Worm (Caenorhabditis elegans): Measurements from ENCODE around the gene K05F1.8.

Gene K05F1.8

DNA sequence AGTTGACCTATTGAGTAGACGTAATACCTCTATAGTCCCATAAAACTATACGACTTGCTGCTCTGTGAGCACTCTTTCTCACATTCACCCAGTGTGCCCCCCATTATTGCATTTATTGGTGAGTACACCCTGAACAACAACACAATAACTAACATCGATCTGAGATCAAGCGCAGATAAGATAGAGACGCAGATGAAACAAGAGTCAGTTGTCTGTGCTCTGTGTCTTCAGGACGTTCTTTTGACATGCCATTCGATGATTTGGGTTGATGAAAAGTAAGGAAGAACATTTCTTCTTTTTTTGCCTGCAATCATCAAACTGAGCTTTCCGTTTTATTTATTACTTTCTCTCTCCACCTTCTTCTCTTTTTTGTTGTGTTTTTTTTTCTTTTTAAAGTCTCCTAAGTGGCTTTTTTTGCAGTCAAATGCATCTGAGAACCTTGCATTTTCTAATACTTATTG, 9.1 kb downstream of the K05F1.8 start, which contains the start of gene lect-2:
TSS of gene lect-2 (plus strand) at position 411 of the 461 bp plus-strand sequence.
- TF ChIP-seq ceh-91 (GFP tag; IDR thresholded peaks at IDR 0.05) (no peak), pha-4 (tag; optimal IDR thresholded peaks at IDR 0.05) (no peak), mxl-1 (tag; optimal IDR thresholded peaks at IDR 0.05) (no peak), nfya-1 (tag; optimal IDR thresholded peaks at IDR 0.05; ENCODE audit: borderline replicate concordance, insufficient read depth) (no peak), B0035.1 (tag; optimal IDR thresholded peaks at IDR 0.05) (no peak), mcd-1 (GFP tag; IDR thresholded peaks at IDR 0.05) (no peak), F57C9.4 (tag; optimal IDR thresholded peaks at IDR 0.05) (no peak), ceh-58 (GFP tag; IDR thresholded peaks at IDR 0.05) (no peak), lsl-1 (GFP tag; optimal IDR thresholded peaks at IDR 0.05) (no peak), egrh-3 (GFP tag; IDR thresholded peaks at IDR 0.05) (no peak), ztf-18 (tag; optimal IDR thresholded peaks at IDR 0.05) (no peak), mel-28 (tag; optimal IDR thresholded peaks at IDR 0.05; ENCODE audit: borderline replicate concordance) (no peak), hrde-1 (tag; optimal IDR thresholded peaks at IDR 0.05; ENCODE audit: borderline replicate concordance) (no peak), zim-3 (tag; optimal IDR thresholded peaks at IDR 0.05) (no peak), sea-2 (GFP tag; IDR thresholded peaks at IDR 0.05) (no peak), aptf-3 (GFP tag; IDR thresholded peaks at IDR 0.05) (no peak), T07F8.4 (tag; optimal IDR thresholded peaks at IDR 0.05) (no peak), F22D6.2 (tag; optimal IDR thresholded peaks at IDR 0.05) (no peak)

- no peak for TF ChIP-seq lin-35 (GFP tag; optimal IDR thresholded peaks at IDR 0.05)
- no peak for TF ChIP-seq lsl-1 (GFP tag; optimal IDR thresholded peaks at IDR 0.05)
- TF ChIP-seq C06A6.2 (GFP tag; conservative IDR thresholded peaks at IDR 0.05), result no peak
- no peak for TF ChIP-seq ztf-26 (tag; optimal IDR thresholded peaks at IDR 0.05)
- no peak for TF ChIP-seq cebp-1 (GFP tag; IDR thresholded peaks at IDR 0.05)
- TF ChIP-seq cebp-1 (tag; optimal IDR thresholded peaks at IDR 0.05), result no peak
- TF ChIP-seq F57A8.1 (GFP tag; optimal IDR thresholded peaks at IDR 0.05), result no peak
- no peak for TF ChIP-seq tbp1 (GFP tag; optimal IDR thresholded peaks at IDR 0.05)
- no peak for TF ChIP-seq egl-18 (GFP tag; IDR thresholded peaks at IDR 0.05)
- no peak for TF ChIP-seq athp-1 (tag; optimal IDR thresholded peaks at IDR 0.05)
Observed at ce11 chrII:5788815-5789214, 10.6 kb downstream of the K05F1.8 start, which contains the start of gene K05F1.13. K05F1.13 (plus strand) TSS chrII:5789115.

DNA sequence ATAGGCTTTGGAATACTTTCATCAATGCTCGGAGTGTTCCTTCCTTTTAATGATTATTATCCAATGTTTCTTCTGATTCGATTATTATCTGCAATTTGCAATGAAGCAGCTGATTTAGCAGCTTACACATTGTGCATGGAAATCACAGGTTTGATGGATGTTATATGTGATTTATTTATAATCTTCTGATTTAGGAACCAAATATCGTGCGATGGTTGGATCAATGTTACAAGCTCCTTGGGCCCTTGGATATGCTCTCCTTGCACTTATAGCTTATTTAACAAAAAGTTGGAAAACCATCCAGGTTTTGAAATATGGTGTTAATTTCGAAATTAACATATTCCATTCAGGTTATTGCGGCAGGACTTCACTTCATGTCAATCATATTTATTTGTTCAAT, 13.9 kb downstream of the K05F1.8 start:
- TF ChIP-seq sptf-2 (GFP tag; optimal IDR thresholded peaks at IDR 0.05) (no peak), zfh-2 (GFP tag; conservative IDR thresholded peaks at IDR 0.05) (no peak), zim-3 (tag; optimal IDR thresholded peaks at IDR 0.05) (no peak), ZK185.1 (tag; optimal IDR thresholded peaks at IDR 0.05; ENCODE audit: poor library complexity, severe bottlenecking) (no peak), ztf-28 (GFP tag; IDR thresholded peaks at IDR 0.05) (no peak), cebp-1 (GFP tag; IDR thresholded peaks at IDR 0.05) (no peak), cebp-1 (tag; optimal IDR thresholded peaks at IDR 0.05) (no peak), ets-4 (GFP tag; optimal IDR thresholded peaks at IDR 0.05) (no peak), F55B11.4 (tag; optimal IDR thresholded peaks at IDR 0.05; ENCODE audit: borderline replicate concordance, insufficient read depth) (no peak), cebp-2 (GFP tag; IDR thresholded peaks at IDR 0.05) (no peak), let-526 (GFP tag; IDR thresholded peaks at IDR 0.05) (no peak), Y53F4B.3 (GFP tag; IDR thresholded peaks at IDR 0.05) (no peak), dox-1 (GFP tag; IDR thresholded peaks at IDR 0.05) (no peak), egrh-3 (GFP tag; IDR thresholded peaks at IDR 0.05) (no peak), ama-1 (optimal IDR thresholded peaks at IDR 0.05) (no peak), ama-1 (GFP tag; optimal IDR thresholded peaks at IDR 0.05) (no peak), egl-18 (GFP tag; IDR thresholded peaks at IDR 0.05) (no peak), C17E4.6 (GFP tag; IDR thresholded peaks at IDR 0.05) (no peak), ceh-100 (GFP tag; IDR thresholded peaks at IDR 0.05) (no peak), snpc-4 (GFP tag; optimal IDR thresholded peaks at IDR 0.05) (no peak), snpc-4 (tag; optimal IDR thresholded peaks at IDR 0.05) (no peak), gei-17 (GFP tag; optimal IDR thresholded peaks at IDR 0.05) (no peak), repo-1 (tag; optimal IDR thresholded peaks at IDR 0.05) (no peak)

Measured in whole organism, young adult.